Worm (Caenorhabditis elegans) whole organism, young adult: ENCODE measurements around the gene sre-27.

ENCODE experiments used
- B0261.1 ChIP-seq: sonication (generic microtip); optimal IDR thresholded peaks from 2 replicates; lab custom pipeline; 2016; ENCODE audit warnings: mild to moderate bottlenecking, missing genetic modification characterization, moderate library complexity, missing compliant biosample characterization
- Y53G8AR.9 ChIP-seq: fragments of 200-800 bp; sonication (Bioruptor generic); conservative IDR thresholded peaks from 2 replicates; pipeline ENCODE4 v1.3.6; 2022; ENCODE audit warnings: missing genetic modification reagents, missing genetic modification characterization, missing compliant biosample characterization
- ama-1 ChIP-seq, 3 experiments: fragments of 150-350 bp in 1 of 3; sonication (generic microtip) in 2 of 3; optimal IDR thresholded peaks; 2 replicates each; lab custom pipeline; 2014 to 2018; ENCODE audit warnings: missing biosample characterization in 2 of 3, missing genetic modification characterization in 2 of 3, missing genetic modification reagents in 2 of 3
- aptf-2 ChIP-seq: fragments of 200-800 bp; sonication (Bioruptor generic); conservative IDR thresholded peaks from 2 replicates; pipeline ENCODE4 v1.3.6; 2022; ENCODE audit warnings: missing genetic modification reagents, missing genetic modification characterization, missing compliant biosample characterization
- dpl-1 ChIP-seq: fragments of 150-350 bp; optimal IDR thresholded peaks from 2 replicates; lab custom pipeline; 2014; ENCODE audit warnings: missing biosample characterization, missing genetic modification reagents, missing genetic modification characterization
- ets-4 ChIP-seq: fragments of 200-800 bp; sonication (Bioruptor generic); optimal IDR thresholded peaks from 2 replicates; lab custom pipeline; 2018; ENCODE audit warnings: mild to moderate bottlenecking, missing genetic modification characterization, missing compliant biosample characterization
- mxl-1 ChIP-seq: sonication (generic microtip); optimal IDR thresholded peaks from 2 replicates; lab custom pipeline; 2016; ENCODE audit warnings: missing genetic modification characterization, missing compliant biosample characterization
- nhr-120 ChIP-seq: fragments of 200-800 bp; sonication (Bioruptor generic); IDR thresholded peaks from 2 replicates; pipeline ENCODE4 v1.3.6; 2022; ENCODE audit warnings: missing genetic modification characterization, missing compliant biosample characterization
- nhr-90 ChIP-seq: sonication (generic microtip); optimal IDR thresholded peaks from 2 replicates; lab custom pipeline; 2016; ENCODE audit warnings: missing genotype, mild to moderate bottlenecking, missing genetic modification characterization, missing compliant biosample characterization
- pha-4 ChIP-seq: fragments of 150-350 bp; sonication (generic microtip); optimal IDR thresholded peaks from 2 replicates; lab custom pipeline; 2014; ENCODE audit warnings: missing biosample characterization, missing genetic modification reagents, missing genetic modification characterization
- unc-130 ChIP-seq: sonication (generic microtip); optimal IDR thresholded peaks from 2 replicates; lab custom pipeline; 2016; ENCODE audit warnings: missing genetic modification reagents, missing genetic modification characterization, missing compliant biosample characterization
- ztf-28 ChIP-seq: fragments of 200-800 bp; sonication (Bioruptor generic); IDR thresholded peaks from 2 replicates; pipeline ENCODE4 v1.3.6; 2022; ENCODE audit warnings: missing genetic modification reagents, missing genetic modification characterization, missing compliant biosample characterization

DNA sequence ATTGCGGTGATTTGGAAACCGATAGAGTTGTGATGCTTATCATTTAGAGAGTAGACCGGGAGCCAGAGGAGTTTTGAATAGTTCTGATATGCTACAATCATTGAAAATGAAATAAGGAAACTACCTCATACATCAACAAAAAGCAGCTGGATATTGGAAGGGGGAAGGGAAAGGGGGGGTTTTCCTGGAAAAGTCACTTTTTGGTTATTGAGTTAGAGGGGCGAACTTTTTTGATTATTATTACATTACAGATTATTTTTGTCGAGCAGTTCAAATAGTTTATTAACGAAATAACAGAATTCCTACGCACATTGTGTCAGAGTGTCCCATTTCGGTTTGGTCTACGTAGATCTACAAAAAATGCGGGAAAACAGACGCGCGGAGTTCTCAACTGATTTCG, 30.6 kb downstream of the sre-27 start, which contains the start of gene sre-42:
- TF ChIP-seq ztf-28 (GFP tag; lab: Robert Waterston, UW), result no peak
- no peak for TF ChIP-seq aptf-2 (GFP tag; lab: Robert Waterston, UW)
- no peak for TF ChIP-seq dpl-1 (GFP tag; lab: Kevin White, UChicago)
- no peak for TF ChIP-seq ama-1 (optimal IDR thresholded peaks at IDR 0.05; lab: Kevin White, UChicago)
- TF ChIP-seq ama-1 (GFP tag; optimal IDR thresholded peaks at IDR 0.05; lab: Kevin White, UChicago), result no peak
- no peak for TF ChIP-seq B0261.1
- TF ChIP-seq unc-130, result no peak
- TF ChIP-seq nhr-120 (GFP tag; lab: Robert Waterston, UW), result no peak
- TF ChIP-seq pha-4 (tag; lab: Kevin White, UChicago), result no peak
- TF ChIP-seq mxl-1 (tag; lab: Kevin White, UChicago), result no peak
- no peak for TF ChIP-seq Y53G8AR.9
- TF ChIP-seq nhr-90 (tag; lab: Kevin White, UChicago), result no peak
- no peak for TF ChIP-seq ets-4 (GFP tag; lab: Kevin White, UChicago)
